Fruit fly (Drosophila melanogaster): Measurements from ENCODE around the gene CG9016.

CG9016 gene

dm6 chr2L:5906893-5907850 is 16.3 kb downstream of the CG9016 start, which contains the start of gene bchs (continued):
- TF ChIP-seq tna (GFP tag; IDR thresholded peaks at IDR 0.05; ENCODE audit: partially characterized antibody) (no peak), fd64A (GFP tag; optimal IDR thresholded peaks at IDR 0.05) (peak; percentile 98), CG10267 (tag; optimal IDR thresholded peaks at IDR 0.05) (peak; percentile 97), salm (tag; optimal IDR thresholded peaks at IDR 0.05) (peak; percentile 93), esg (GFP tag; conservative IDR thresholded peaks at IDR 0.05) (no peak), CG2889 (GFP tag; IDR thresholded peaks at IDR 0.05) (no peak), trem (tag; optimal IDR thresholded peaks at IDR 0.05) (peak; percentile 26), shn (GFP tag; optimal IDR thresholded peaks at IDR 0.05) (peak; percentile 86), Max (GFP tag; optimal IDR thresholded peaks at IDR 0.05) (peak; percentile 83), emc (GFP tag; optimal IDR thresholded peaks at IDR 0.05) (no peak), odd (GFP tag; optimal IDR thresholded peaks at IDR 0.05) (peak; percentile 96), CG10321 (GFP tag; IDR thresholded peaks at IDR 0.05) (peak; percentile 66), CG12744 (GFP tag; optimal IDR thresholded peaks at IDR 0.05) (peak; percentile 75), exex (tag; optimal IDR thresholded peaks at IDR 0.05) (peak; percentile 79), Ets97D (GFP tag; optimal IDR thresholded peaks at IDR 0.05) (peak; percentile 39), CG16779 (GFP tag; IDR thresholded peaks at IDR 0.05) (peak; percentile 64; the same call in 1 of the 2 replicates), gfzf (GFP tag; optimal IDR thresholded peaks at IDR 0.05) (no peak), E2f2 (GFP tag; IDR thresholded peaks at IDR 0.05) (peak; percentile 97), sob (GFP tag; IDR thresholded peaks at IDR 0.05) (peak; percentile 84), unc-4 (GFP tag; IDR thresholded peaks at IDR 0.05; ENCODE audit: partially characterized antibody) (peak; percentile 18; the same call in 1 of the 2 replicates), CG4360 (GFP tag; IDR thresholded peaks at IDR 0.05) (peak; percentile 91), CG14441 (GFP tag; IDR thresholded peaks at IDR 0.05) (peak; percentile 60; the same call in 1 of the 2 replicates), CG4328 (GFP tag; optimal IDR thresholded peaks at IDR 0.05) (peak; percentile 93), CG6791 (GFP tag; IDR thresholded peaks at IDR 0.05; ENCODE audit: partially characterized antibody) (peak; percentile 38; the same call in 1 of the 3 replicates), slbo (GFP tag; IDR thresholded peaks at IDR 0.05) (peak; percentile 51; the same call in 1 of the 2 replicates), caup (GFP tag; optimal IDR thresholded peaks at IDR 0.05; ENCODE audit: severe bottlenecking) (peak; percentile 96), CG33213 (GFP tag; optimal IDR thresholded peaks at IDR 0.05) (no peak), vvl (GFP tag; IDR thresholded peaks at IDR 0.05) (peak; percentile 92), CG1024 (GFP tag; IDR thresholded peaks at IDR 0.05) (peak; percentile 80; the same call in 1 of the 2 replicates), hbn (GFP tag; IDR thresholded peaks at IDR 0.05; ENCODE audit: partially characterized antibody) (no peak), vnd (GFP tag; IDR thresholded peaks at IDR 0.05; ENCODE audit: partially characterized antibody) (no peak), CG12391 (tag; optimal IDR thresholded peaks at IDR 0.05) (peak; percentile 57), E2f1 (GFP tag; IDR thresholded peaks at IDR 0.05) (peak; percentile 38; the same call in 1 of the 2 replicates), CG18599 (GFP tag; optimal IDR thresholded peaks at IDR 0.05) (peak; percentile 97), schlank (tag; optimal IDR thresholded peaks at IDR 0.05) (peak; percentile 95), CG3838 (GFP tag; optimal IDR thresholded peaks at IDR 0.05) (peak; percentile 82), CG2129 (GFP tag; IDR thresholded peaks at IDR 0.05; ENCODE audit: partially characterized antibody) (no peak), croc (GFP tag; conservative IDR thresholded peaks at IDR 0.05) (peak; percentile 27; the same call in 1 of the 3 replicates), Ravus (GFP tag; IDR thresholded peaks at IDR 0.05) (no peak; the same call in 1 of the 2 replicates), CG8924 (tag; optimal IDR thresholded peaks at IDR 0.05) (peak; percentile 73), trh (GFP tag; optimal IDR thresholded peaks at IDR 0.05) (peak; percentile 83), org-1 (GFP tag; optimal IDR thresholded peaks at IDR 0.05) (peak; percentile 96), pb (GFP tag; optimal IDR thresholded peaks at IDR 0.05) (peak; percentile 84), CG1647 (GFP tag; optimal IDR thresholded peaks at IDR 0.05) (peak; percentile 73), Sox102F (GFP tag; optimal IDR thresholded peaks at IDR 0.05) (peak; percentile 81), CG18619 (GFP tag; optimal IDR thresholded peaks at IDR 0.05) (peak; percentile 93), pzg (GFP tag; optimal IDR thresholded peaks at IDR 0.05) (peak; percentile 84)

All from whole organism, embryonic.